Worm (Caenorhabditis elegans) whole organism, L4 larva: ENCODE results near the gene elo-5.

Source experiments
- D1046.2 ChIP-seq: fragments of 200-800 bp; sonication (Bioruptor generic); IDR thresholded peaks from 2 replicates; pipeline ENCODE4 v1.3.6; 2022; ENCODE audit warnings: missing genetic modification characterization, missing compliant biosample characterization
- F10B5.3 ChIP-seq: sonication (generic microtip); optimal IDR thresholded peaks from 2 replicates; lab custom pipeline; 2016; ENCODE audit warnings: mild to moderate bottlenecking, missing genetic modification characterization, missing compliant biosample characterization
- F49E8.2 ChIP-seq: sonication (generic microtip); optimal IDR thresholded peaks from 2 replicates; lab custom pipeline; 2016; ENCODE audit warnings: missing compliant biosample characterization, mild to moderate bottlenecking, missing genetic modification characterization, borderline replicate concordance
- T26A8.4 ChIP-seq: fragments of 200-800 bp; sonication (Bioruptor generic); IDR thresholded peaks from 2 replicates; pipeline ENCODE4 v1.3.6; 2022; ENCODE audit warnings: missing genetic modification characterization, missing compliant biosample characterization
- Y105C5A.15 ChIP-seq: fragments of 200-800 bp; sonication (Bioruptor generic); IDR thresholded peaks from 2 replicates; pipeline ENCODE4 v1.3.6; 2022; ENCODE audit warnings: missing genetic modification characterization, missing compliant biosample characterization
- Y48G9A.11 ChIP-seq: fragments of 200-800 bp; sonication (Bioruptor generic); IDR thresholded peaks from 2 replicates; pipeline ENCODE4 v1.3.6; 2022; ENCODE audit warnings: missing genetic modification reagents, missing genetic modification characterization, missing compliant biosample characterization
- ZK337.2 ChIP-seq: fragments of 200-800 bp; sonication (Bioruptor generic); IDR thresholded peaks from 2 replicates; pipeline ENCODE4 v1.3.6; 2022; ENCODE audit warnings: missing genetic modification reagents, missing genetic modification characterization, missing compliant biosample characterization
- ZK546.5 ChIP-seq, 2 experiments: sonication (generic microtip); optimal IDR thresholded peaks; 2 replicates each; lab custom pipeline; 2017; ENCODE audit warnings: missing biosample characterization in 2 of 2, missing genetic modification characterization in 2 of 2
- aha-1 ChIP-seq: fragments of 150-350 bp; peaks from one replicate; lab custom pipeline; 2014; ENCODE audit warnings: missing biosample characterization, missing genetic modification characterization
- attf-4 ChIP-seq: sonication (generic microtip); optimal IDR thresholded peaks from 3 replicates; lab custom pipeline; 2017; ENCODE audit warnings: missing biosample characterization, missing genetic modification characterization
- ceh-20 ChIP-seq: fragments of 200-800 bp; sonication (Bioruptor generic); IDR thresholded peaks from 2 replicates; pipeline ENCODE4 v1.3.6; 2022; ENCODE audit warnings: missing genetic modification reagents, missing genetic modification characterization, missing compliant biosample characterization
- ceh-32 ChIP-seq: sonication (generic microtip); optimal IDR thresholded peaks from 2 replicates; lab custom pipeline; 2016; ENCODE audit warnings: mild to moderate bottlenecking, missing genetic modification characterization, missing compliant biosample characterization; ENCODE audit not compliant: poor library complexity
- ces-1 ChIP-seq: fragments of 150-350 bp; sonication (generic microtip); optimal IDR thresholded peaks from 4 replicates; lab custom pipeline; 2014; ENCODE audit warnings: missing biosample characterization, missing genetic modification reagents, missing genetic modification characterization
- cey-2 ChIP-seq: sonication (generic microtip); optimal IDR thresholded peaks from 3 replicates; lab custom pipeline; 2017; ENCODE audit warnings: missing genetic modification characterization, mild to moderate bottlenecking, missing compliant biosample characterization, antibody characterized with exemption, borderline replicate concordance; ENCODE audit not compliant: insufficient read depth
- daf-12 ChIP-seq: fragments of 150-350 bp; optimal IDR thresholded peaks from 2 replicates; lab custom pipeline; 2014; ENCODE audit warnings: missing biosample characterization, missing genetic modification reagents, missing genetic modification characterization
- daf-8 ChIP-seq: fragments of 200-800 bp; sonication (Bioruptor generic); IDR thresholded peaks from 2 replicates; pipeline ENCODE4 v1.3.6; 2022; ENCODE audit warnings: missing genetic modification characterization, missing compliant biosample characterization
- dmd-6 ChIP-seq: fragments of 200-800 bp; sonication (Bioruptor generic); IDR thresholded peaks from 2 replicates; pipeline ENCODE4 v1.3.6; 2022; ENCODE audit warnings: missing genetic modification reagents, missing genetic modification characterization, missing compliant biosample characterization
- dmd-8 ChIP-seq: fragments of 200-800 bp; sonication (Bioruptor generic); IDR thresholded peaks from 2 replicates; pipeline ENCODE4 v1.3.6; 2022; ENCODE audit warnings: missing genetic modification characterization, missing compliant biosample characterization
- dmd-9 ChIP-seq: fragments of 200-800 bp; sonication (Bioruptor generic); IDR thresholded peaks from 2 replicates; pipeline ENCODE4 v1.3.6; 2022; ENCODE audit warnings: missing genetic modification reagents, missing genetic modification characterization, missing compliant biosample characterization
- duxl-1 ChIP-seq: sonication (generic microtip); optimal IDR thresholded peaks from 2 replicates; lab custom pipeline; 2016; ENCODE audit warnings: mild to moderate bottlenecking, missing genetic modification characterization, moderate library complexity, missing compliant biosample characterization; ENCODE audit not compliant: poor library complexity
- egl-43 ChIP-seq: fragments of 200-800 bp; sonication (Bioruptor generic); IDR thresholded peaks from 2 replicates; pipeline ENCODE4 v1.3.6; 2022; ENCODE audit warnings: missing genetic modification reagents, missing genetic modification characterization, missing compliant biosample characterization
- fkh-10 ChIP-seq: fragments of 150-350 bp; optimal IDR thresholded peaks from 2 replicates; lab custom pipeline; 2014; ENCODE audit warnings: missing biosample characterization, missing genetic modification reagents, missing genetic modification characterization
- hif-1 ChIP-seq, 2 experiments: sonication (generic microtip); optimal IDR thresholded peaks; 2 replicates each; lab custom pipeline; 2016 to 2017; ENCODE audit warnings: missing compliant biosample characterization in 2 of 2, missing genetic modification characterization in 2 of 2, missing genetic modification reagents in 2 of 2, missing genotype in 2 of 2, mild to moderate bottlenecking in 1 of 2
- hlh-11 ChIP-seq: fragments of 200-800 bp; sonication (Bioruptor generic); optimal IDR thresholded peaks from 2 replicates; lab custom pipeline; 2018; ENCODE audit warnings: mild to moderate bottlenecking, missing genetic modification characterization, missing compliant biosample characterization
- hlh-30 ChIP-seq: sonication (generic microtip); optimal IDR thresholded peaks from 2 replicates; lab custom pipeline; 2017; ENCODE audit warnings: antibody characterized with exemption, mild to moderate bottlenecking, missing genetic modification characterization, missing compliant biosample characterization; ENCODE audit not compliant: insufficient read depth
- hmg-1.1 ChIP-seq: fragments of 200-800 bp; sonication (Bioruptor generic); IDR thresholded peaks from 2 replicates; pipeline ENCODE4 v1.3.6; 2022; ENCODE audit warnings: missing genetic modification reagents, missing genetic modification characterization, missing compliant biosample characterization
- jun-1 ChIP-seq: fragments of 150-350 bp; optimal IDR thresholded peaks from 2 replicates; lab custom pipeline; 2014; ENCODE audit warnings: missing biosample characterization, missing genetic modification reagents, missing genetic modification characterization
- lim-7 ChIP-seq: fragments of 200-800 bp; sonication (Bioruptor generic); IDR thresholded peaks from 2 replicates; pipeline ENCODE4 v1.3.6; 2022; ENCODE audit warnings: missing genetic modification characterization, missing compliant biosample characterization
- lin-13 ChIP-seq: fragments of 150-350 bp; optimal IDR thresholded peaks from 2 replicates; lab custom pipeline; 2014; ENCODE audit warnings: missing biosample characterization, missing genetic modification reagents, missing genetic modification characterization
- madf-5 ChIP-seq, 2 experiments: fragments of 200-800 bp; sonication (Bioruptor generic); IDR thresholded peaks; 2 replicates each; pipeline ENCODE4 v1.3.6; 2022; ENCODE audit warnings: missing compliant biosample characterization in 2 of 2, missing genetic modification characterization in 2 of 2
- madf-9 ChIP-seq: fragments of 200-800 bp; sonication (Bioruptor generic); conservative IDR thresholded peaks from 2 replicates; pipeline ENCODE4 v1.3.6; 2022; ENCODE audit warnings: missing genetic modification reagents, missing genetic modification characterization, missing compliant biosample characterization
- mdl-1 ChIP-seq, 2 experiments: fragments of 150-350 bp in 1 of 2; sonication (generic microtip) in 1 of 2; optimal IDR thresholded peaks; 2 replicates each; lab custom pipeline; 2014 to 2017; ENCODE audit warnings: missing biosample characterization in 2 of 2, missing genetic modification characterization in 2 of 2
- mdt-29 ChIP-seq: fragments of 200-800 bp; sonication (Bioruptor generic); IDR thresholded peaks from 2 replicates; pipeline ENCODE4 v1.3.6; 2022; ENCODE audit warnings: missing genetic modification reagents, missing genetic modification characterization, missing compliant biosample characterization
- mep-1 ChIP-seq: fragments of 150-350 bp; sonication (generic microtip); optimal IDR thresholded peaks from 3 replicates; lab custom pipeline; 2014; ENCODE audit warnings: missing biosample characterization, missing genetic modification characterization
- mes-2 ChIP-seq: sonication (generic microtip); optimal IDR thresholded peaks from 2 replicates; lab custom pipeline; 2016; ENCODE audit warnings: missing genotype, mild to moderate bottlenecking, missing genetic modification characterization, missing compliant biosample characterization; ENCODE audit not compliant: poor library complexity, severe bottlenecking
- nhr-11 ChIP-seq: fragments of 150-350 bp; optimal IDR thresholded peaks from 2 replicates; lab custom pipeline; 2014; ENCODE audit warnings: missing biosample characterization, missing genetic modification characterization
- nhr-111 ChIP-seq: fragments of 200-800 bp; sonication (Bioruptor generic); optimal IDR thresholded peaks from 2 replicates; lab custom pipeline; 2018; ENCODE audit warnings: mild to moderate bottlenecking, missing genetic modification characterization, missing compliant biosample characterization
- nhr-28 ChIP-seq: fragments of 150-350 bp; optimal IDR thresholded peaks from 2 replicates; lab custom pipeline; 2014; ENCODE audit warnings: missing biosample characterization, missing genetic modification characterization
- nhr-77 ChIP-seq: fragments of 150-350 bp; optimal IDR thresholded peaks from 2 replicates; lab custom pipeline; 2014; ENCODE audit warnings: missing biosample characterization, missing genetic modification characterization
- php-3 ChIP-seq: fragments of 200-800 bp; sonication (Bioruptor generic); IDR thresholded peaks from 2 replicates; pipeline ENCODE4 v1.3.6; 2022; ENCODE audit warnings: missing genetic modification reagents, missing genetic modification characterization, missing compliant biosample characterization
- snpc-4 ChIP-seq: fragments of 150-350 bp; optimal IDR thresholded peaks from 2 replicates; lab custom pipeline; 2014; ENCODE audit warnings: missing biosample characterization, missing genetic modification characterization
- spr-3 ChIP-seq: fragments of 200-800 bp; sonication (Bioruptor generic); optimal IDR thresholded peaks from 2 replicates; lab custom pipeline; 2018; ENCODE audit warnings: mild to moderate bottlenecking, missing genetic modification characterization, missing compliant biosample characterization
- unc-39 ChIP-seq: sonication (generic microtip); optimal IDR thresholded peaks from 2 replicates; lab custom pipeline; 2017; ENCODE audit warnings: missing biosample characterization, missing genetic modification characterization
- unc-62 ChIP-seq, 3 experiments: fragments of 150-350 bp in 1 of 3; sonication (generic microtip); optimal IDR thresholded peaks in 2 of 3; peaks in 1 of 3; 1 replicate in 1 of 3; 2 replicates in 2 of 3; lab custom pipeline; 2014 to 2017; ENCODE audit warnings: missing biosample characterization in 3 of 3, missing genetic modification characterization in 3 of 3, missing genetic modification reagents in 3 of 3, missing genotype in 1 of 3
- zfp-3 ChIP-seq: fragments of 200-800 bp; sonication (Bioruptor generic); conservative IDR thresholded peaks from 2 replicates; pipeline ENCODE4 v1.3.6; 2022; ENCODE audit warnings: missing genetic modification reagents, missing genetic modification characterization, missing compliant biosample characterization
- zip-11 ChIP-seq: fragments of 200-800 bp; sonication (Bioruptor generic); IDR thresholded peaks from 2 replicates; pipeline ENCODE4 v1.3.6; 2022; ENCODE audit warnings: missing genetic modification characterization, missing compliant biosample characterization
- zip-2 ChIP-seq: fragments of 150-350 bp; optimal IDR thresholded peaks from 2 replicates; lab custom pipeline; 2014; ENCODE audit warnings: missing biosample characterization, missing genetic modification characterization
- ztf-7 ChIP-seq: fragments of 150-350 bp; optimal IDR thresholded peaks from 2 replicates; lab custom pipeline; 2014; ENCODE audit warnings: missing biosample characterization, missing genetic modification characterization

The elo-5 gene

DNA sequence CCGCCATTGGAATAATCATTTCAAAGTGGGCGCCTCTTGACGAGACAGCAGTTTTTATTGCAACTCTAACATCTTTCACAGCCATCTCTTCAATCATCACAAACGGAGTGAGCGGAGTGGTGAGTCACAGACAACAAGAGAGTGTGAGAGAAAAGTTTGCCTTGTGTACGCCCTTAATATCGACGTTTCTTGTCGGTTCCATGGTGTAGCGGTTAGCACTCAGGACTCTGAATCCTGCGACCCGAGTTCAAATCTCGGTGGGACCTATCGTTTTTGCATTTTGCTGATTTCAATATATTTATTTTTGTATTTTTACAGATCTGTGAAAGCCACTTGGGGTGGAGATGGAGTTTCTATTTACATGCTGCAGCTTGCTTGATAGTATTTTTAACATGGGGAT is 42.4 kb downstream of the elo-5 start (continued):
- TF ChIP-seq hif-1 (tag; optimal IDR thresholded peaks at IDR 0.05; lab: Kevin White, UChicago) (peak in 1 of 2 experiments; percentile 34), daf-8 (GFP tag; lab: Robert Waterston, UW) (no peak), unc-39 (no peak), unc-62 (GFP tag; optimal IDR thresholded peaks at IDR 0.05 in 1 of 2; lab: Kevin White, UChicago) (peak in 1 of 2 experiments; percentile 19), unc-62 (tag; optimal IDR thresholded peaks at IDR 0.05; lab: Kevin White, UChicago) (no peak), madf-9 (peak; percentile 34; the same call in 1 of the 2 replicates), ZK546.5 (tag; optimal IDR thresholded peaks at IDR 0.05; lab: Kevin White, UChicago) (no peak), hmg-1.1 (GFP tag; lab: Robert Waterston, UW) (peak; percentile 83), nhr-11 (tag; lab: Kevin White, UChicago) (no peak), mep-1 (tag; lab: Kevin White, UChicago) (peak; percentile 62), fkh-10 (GFP tag; lab: Kevin White, UChicago) (no peak), nhr-77 (tag; lab: Kevin White, UChicago) (no peak), lim-7 (GFP tag; lab: Robert Waterston, UW) (no peak), ceh-20 (0 out of 2 replicates have a peak, but pooled peaks have one; percentile 67), hlh-11 (tag; lab: Kevin White, UChicago) (peak; percentile 49), hlh-30 (tag; lab: Kevin White, UChicago) (peak; percentile 47), D1046.2 (GFP tag; lab: Robert Waterston, UW) (no peak), T26A8.4 (GFP tag; lab: Robert Waterston, UW) (peak; percentile 70; the same call in 1 of the 2 replicates), aha-1 (tag; lab: Kevin White, UChicago) (peak; percentile 12), nhr-111 (GFP tag; lab: Kevin White, UChicago) (peak; percentile 64), php-3 (GFP tag; lab: Robert Waterston, UW) (0 out of 2 replicates have a peak, but pooled peaks have one; percentile 27)

DNA sequence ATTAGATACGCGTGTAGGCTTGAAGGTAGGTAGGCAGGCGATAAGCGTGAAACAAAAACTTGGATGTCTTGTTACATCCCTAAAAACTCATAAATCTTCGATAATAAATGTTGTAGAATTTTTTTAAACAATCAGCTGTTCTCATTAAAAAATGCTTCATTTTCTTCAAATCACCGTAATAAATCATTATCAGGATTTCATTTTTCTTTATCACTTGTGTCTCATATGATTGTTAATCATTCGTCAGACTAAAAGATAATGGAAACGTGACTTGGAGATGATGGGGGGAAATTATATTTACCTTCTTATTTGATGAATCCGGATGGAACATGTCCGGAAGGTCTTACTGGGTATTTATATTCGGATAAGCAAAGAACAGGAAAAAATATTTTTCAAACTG is 43.4 kb downstream of the elo-5 start:
- TF ChIP-seq jun-1 (tag; lab: Kevin White, UChicago) (no peak), zip-11 (no peak), F49E8.2 (tag; lab: Kevin White, UChicago) (no peak), ztf-7 (no peak), mes-2 (tag; lab: Kevin White, UChicago) (no peak), Y48G9A.11 (GFP tag; lab: Robert Waterston, UW) (no peak), dmd-8 (GFP tag; lab: Robert Waterston, UW) (no peak), ces-1 (GFP tag; lab: Kevin White, UChicago) (no peak), nhr-28 (tag; lab: Kevin White, UChicago) (peak; percentile 13), mdl-1 (tag; optimal IDR thresholded peaks at IDR 0.05; lab: Kevin White, UChicago) (peak in 1 of 2 experiments; percentile 38), egl-43 (GFP tag; lab: Robert Waterston, UW) (no peak), php-3 (GFP tag; lab: Robert Waterston, UW) (no peak), unc-39 (no peak), Y105C5A.15 (GFP tag; lab: Robert Waterston, UW) (no peak), duxl-1 (no peak), madf-5 (GFP tag; IDR thresholded peaks at IDR 0.05; lab: Robert Waterston, UW) (no peak), zfp-3 (no peak), hlh-30 (tag; lab: Kevin White, UChicago) (peak; percentile 45), ZK337.2 (GFP tag; lab: Robert Waterston, UW) (no peak), attf-4 (tag; lab: Kevin White, UChicago) (no peak), spr-3 (GFP tag; lab: Kevin White, UChicago) (no peak), ceh-20 (peak; percentile 31; the same call in 1 of the 2 replicates), mdt-29 (GFP tag; lab: Robert Waterston, UW) (no peak), fkh-10 (GFP tag; lab: Kevin White, UChicago) (no peak), ceh-32 (tag; lab: Kevin White, UChicago) (no peak), daf-12 (tag; lab: Kevin White, UChicago) (no peak), F10B5.3 (no peak), cey-2 (tag; lab: Kevin White, UChicago) (no peak), snpc-4 (tag; lab: Kevin White, UChicago) (no peak), lin-13 (no peak), dmd-6 (GFP tag; lab: Robert Waterston, UW) (no peak), dmd-9 (GFP tag; lab: Robert Waterston, UW) (no peak), zip-2 (tag; lab: Kevin White, UChicago) (no peak)
